Worm (Caenorhabditis elegans) whole organism, L4 larva: ENCODE measurements around the gene K09E2.3.
A peak's percentile ranks its signal among the peaks of the same experiment; 100 is the strongest.

Source experiments
- F10B5.3 ChIP-seq: sonication (generic microtip); optimal IDR thresholded peaks from 2 replicates; lab custom pipeline; 2016; ENCODE audit warnings: mild to moderate bottlenecking, missing genetic modification characterization, missing compliant biosample characterization
- F37D6.2 ChIP-seq: sonication (generic microtip); optimal IDR thresholded peaks from 2 replicates; lab custom pipeline; 2016; ENCODE audit warnings: mild to moderate bottlenecking, missing genetic modification characterization, missing compliant biosample characterization
- F44E2.7 ChIP-seq: fragments of 200-800 bp; sonication (Bioruptor generic); IDR thresholded peaks from 2 replicates; pipeline ENCODE4 v2.1.2; 2022; ENCODE audit warnings: missing genetic modification characterization, missing compliant biosample characterization
- F49E8.2 ChIP-seq: sonication (generic microtip); optimal IDR thresholded peaks from 2 replicates; lab custom pipeline; 2016; ENCODE audit warnings: missing compliant biosample characterization, mild to moderate bottlenecking, missing genetic modification characterization, borderline replicate concordance
- T20F7.1 ChIP-seq: fragments of 200-800 bp; sonication (Bioruptor generic); optimal IDR thresholded peaks from 2 replicates; lab custom pipeline; 2018; ENCODE audit warnings: mild to moderate bottlenecking, missing genetic modification characterization, missing compliant biosample characterization
- ZK337.2 ChIP-seq: fragments of 200-800 bp; sonication (Bioruptor generic); IDR thresholded peaks from 2 replicates; pipeline ENCODE4 v1.3.6; 2022; ENCODE audit warnings: missing genetic modification reagents, missing genetic modification characterization, missing compliant biosample characterization
- arid-1 ChIP-seq: fragments of 200-800 bp; sonication (Bioruptor generic); conservative IDR thresholded peaks from 2 replicates; pipeline ENCODE4 v1.3.6; 2022; ENCODE audit warnings: missing genetic modification reagents, missing genetic modification characterization, missing compliant biosample characterization
- ceh-28 ChIP-seq: fragments of 150-350 bp; optimal IDR thresholded peaks from 2 replicates; lab custom pipeline; 2014; ENCODE audit warnings: missing biosample characterization, missing genetic modification reagents, missing genetic modification characterization
- ceh-44 ChIP-seq: fragments of 200-800 bp; sonication (Bioruptor generic); IDR thresholded peaks from 2 replicates; pipeline ENCODE4 v1.3.6; 2022; ENCODE audit warnings: missing genetic modification reagents, missing genetic modification characterization, missing compliant biosample characterization
- ceh-62 ChIP-seq: sonication (generic microtip); optimal IDR thresholded peaks from 2 replicates; lab custom pipeline; 2017; ENCODE audit warnings: missing biosample characterization, missing genetic modification characterization
- daf-19 ChIP-seq: fragments of 200-800 bp; sonication (Bioruptor generic); conservative IDR thresholded peaks from 2 replicates; pipeline ENCODE4 v1.3.6; 2022; ENCODE audit warnings: missing genetic modification characterization, missing compliant biosample characterization
- dmd-6 ChIP-seq: fragments of 200-800 bp; sonication (Bioruptor generic); IDR thresholded peaks from 2 replicates; pipeline ENCODE4 v1.3.6; 2022; ENCODE audit warnings: missing genetic modification reagents, missing genetic modification characterization, missing compliant biosample characterization
- dpl-1 ChIP-seq: fragments of 150-350 bp; optimal IDR thresholded peaks from 2 replicates; lab custom pipeline; 2014; ENCODE audit warnings: missing biosample characterization, missing genetic modification reagents, missing genetic modification characterization
- duxl-1 ChIP-seq: sonication (generic microtip); optimal IDR thresholded peaks from 2 replicates; lab custom pipeline; 2016; ENCODE audit warnings: mild to moderate bottlenecking, missing genetic modification characterization, moderate library complexity, missing compliant biosample characterization; ENCODE audit not compliant: poor library complexity
- dve-1 ChIP-seq: sonication (generic microtip); optimal IDR thresholded peaks from 2 replicates; lab custom pipeline; 2017; ENCODE audit warnings: antibody characterized with exemption, mild to moderate bottlenecking, missing genetic modification characterization, missing compliant biosample characterization; ENCODE audit not compliant: insufficient read depth
- egl-43 ChIP-seq: fragments of 200-800 bp; sonication (Bioruptor generic); IDR thresholded peaks from 2 replicates; pipeline ENCODE4 v1.3.6; 2022; ENCODE audit warnings: missing genetic modification reagents, missing genetic modification characterization, missing compliant biosample characterization
- fos-1 ChIP-seq: fragments of 150-350 bp; optimal IDR thresholded peaks from 2 replicates; lab custom pipeline; 2014; ENCODE audit warnings: missing biosample characterization, missing genetic modification characterization
- hlh-30 ChIP-seq: sonication (generic microtip); optimal IDR thresholded peaks from 2 replicates; lab custom pipeline; 2017; ENCODE audit warnings: antibody characterized with exemption, mild to moderate bottlenecking, missing genetic modification characterization, missing compliant biosample characterization; ENCODE audit not compliant: insufficient read depth
- lim-7 ChIP-seq: fragments of 200-800 bp; sonication (Bioruptor generic); IDR thresholded peaks from 2 replicates; pipeline ENCODE4 v1.3.6; 2022; ENCODE audit warnings: missing genetic modification characterization, missing compliant biosample characterization
- lin-1 ChIP-seq: fragments of 200-800 bp; sonication (Bioruptor generic); IDR thresholded peaks from 2 replicates; pipeline ENCODE4 v1.3.6; 2022; ENCODE audit warnings: missing genetic modification reagents, missing genetic modification characterization, missing compliant biosample characterization
- lin-29 ChIP-seq: fragments of 200-800 bp; sonication (Bioruptor generic); IDR thresholded peaks from 2 replicates; pipeline ENCODE4 v1.3.6; 2022; ENCODE audit warnings: missing genetic modification reagents, missing genetic modification characterization, missing compliant biosample characterization
- lin-38 ChIP-seq: fragments of 200-800 bp; sonication (Bioruptor generic); IDR thresholded peaks from 2 replicates; pipeline ENCODE4 v1.3.6; 2022; ENCODE audit warnings: missing genetic modification reagents, missing genetic modification characterization, missing compliant biosample characterization
- lir-3 ChIP-seq: sonication (generic microtip); optimal IDR thresholded peaks from 2 replicates; lab custom pipeline; 2016; ENCODE audit warnings: mild to moderate bottlenecking, missing genetic modification characterization, missing compliant biosample characterization
- nhr-102 ChIP-seq: sonication (generic microtip); optimal IDR thresholded peaks from 2 replicates; lab custom pipeline; 2016; ENCODE audit warnings: mild to moderate bottlenecking, missing genetic modification characterization, moderate library complexity, missing compliant biosample characterization
- nhr-41 ChIP-seq: fragments of 200-800 bp; sonication (Bioruptor generic); IDR thresholded peaks from 2 replicates; pipeline ENCODE4 v1.3.6; 2022; ENCODE audit warnings: missing genetic modification reagents, missing genetic modification characterization, missing compliant biosample characterization
- nhr-42 ChIP-seq: fragments of 200-800 bp; sonication (Bioruptor generic); IDR thresholded peaks from 2 replicates; pipeline ENCODE4 v1.3.6; 2022; ENCODE audit warnings: missing genetic modification characterization, missing compliant biosample characterization
- nhr-48 ChIP-seq: sonication (generic microtip); optimal IDR thresholded peaks from 2 replicates; lab custom pipeline; 2016; ENCODE audit warnings: mild to moderate bottlenecking, missing genetic modification characterization, missing compliant biosample characterization
- nhr-6 ChIP-seq: fragments of 150-350 bp; optimal IDR thresholded peaks from 2 replicates; lab custom pipeline; 2014; ENCODE audit warnings: missing biosample characterization, missing genetic modification characterization
- nhr-77 ChIP-seq: fragments of 150-350 bp; optimal IDR thresholded peaks from 2 replicates; lab custom pipeline; 2014; ENCODE audit warnings: missing biosample characterization, missing genetic modification characterization
- php-3 ChIP-seq: fragments of 200-800 bp; sonication (Bioruptor generic); IDR thresholded peaks from 2 replicates; pipeline ENCODE4 v1.3.6; 2022; ENCODE audit warnings: missing genetic modification reagents, missing genetic modification characterization, missing compliant biosample characterization
- saeg-2 ChIP-seq: fragments of 200-800 bp; sonication (Bioruptor generic); IDR thresholded peaks from 2 replicates; pipeline ENCODE4 v1.3.6; 2022; ENCODE audit warnings: missing genetic modification reagents, missing genetic modification characterization, missing compliant biosample characterization
- sdz-12 ChIP-seq: fragments of 200-800 bp; sonication (Bioruptor generic); optimal IDR thresholded peaks from 2 replicates; lab custom pipeline; 2018; ENCODE audit warnings: mild to moderate bottlenecking, missing genetic modification characterization, missing compliant biosample characterization
- skn-1 ChIP-seq: fragments of 150-350 bp; optimal IDR thresholded peaks from 2 replicates; lab custom pipeline; 2014; ENCODE audit warnings: missing biosample characterization, missing genetic modification characterization
- spr-1 ChIP-seq: sonication (generic microtip); optimal IDR thresholded peaks from 2 replicates; lab custom pipeline; 2016; ENCODE audit warnings: mild to moderate bottlenecking, missing genetic modification characterization, missing compliant biosample characterization
- spr-3 ChIP-seq: fragments of 200-800 bp; sonication (Bioruptor generic); optimal IDR thresholded peaks from 2 replicates; lab custom pipeline; 2018; ENCODE audit warnings: mild to moderate bottlenecking, missing genetic modification characterization, missing compliant biosample characterization
- unc-130 ChIP-seq: sonication (generic microtip); optimal IDR thresholded peaks from 2 replicates; lab custom pipeline; 2016; ENCODE audit warnings: missing genetic modification reagents, missing genetic modification characterization, missing compliant biosample characterization
- unc-62 ChIP-seq, 3 experiments: fragments of 150-350 bp in 1 of 3; sonication (generic microtip); optimal IDR thresholded peaks in 2 of 3; peaks in 1 of 3; 1 replicate in 1 of 3; 2 replicates in 2 of 3; lab custom pipeline; 2014 to 2017; ENCODE audit warnings: missing biosample characterization in 3 of 3, missing genetic modification characterization in 3 of 3, missing genetic modification reagents in 3 of 3, missing genotype in 1 of 3
- zip-2 ChIP-seq: fragments of 150-350 bp; optimal IDR thresholded peaks from 2 replicates; lab custom pipeline; 2014; ENCODE audit warnings: missing biosample characterization, missing genetic modification characterization
- ztf-7 ChIP-seq: fragments of 150-350 bp; optimal IDR thresholded peaks from 2 replicates; lab custom pipeline; 2014; ENCODE audit warnings: missing biosample characterization, missing genetic modification characterization

K09E2.3 gene

DNA sequence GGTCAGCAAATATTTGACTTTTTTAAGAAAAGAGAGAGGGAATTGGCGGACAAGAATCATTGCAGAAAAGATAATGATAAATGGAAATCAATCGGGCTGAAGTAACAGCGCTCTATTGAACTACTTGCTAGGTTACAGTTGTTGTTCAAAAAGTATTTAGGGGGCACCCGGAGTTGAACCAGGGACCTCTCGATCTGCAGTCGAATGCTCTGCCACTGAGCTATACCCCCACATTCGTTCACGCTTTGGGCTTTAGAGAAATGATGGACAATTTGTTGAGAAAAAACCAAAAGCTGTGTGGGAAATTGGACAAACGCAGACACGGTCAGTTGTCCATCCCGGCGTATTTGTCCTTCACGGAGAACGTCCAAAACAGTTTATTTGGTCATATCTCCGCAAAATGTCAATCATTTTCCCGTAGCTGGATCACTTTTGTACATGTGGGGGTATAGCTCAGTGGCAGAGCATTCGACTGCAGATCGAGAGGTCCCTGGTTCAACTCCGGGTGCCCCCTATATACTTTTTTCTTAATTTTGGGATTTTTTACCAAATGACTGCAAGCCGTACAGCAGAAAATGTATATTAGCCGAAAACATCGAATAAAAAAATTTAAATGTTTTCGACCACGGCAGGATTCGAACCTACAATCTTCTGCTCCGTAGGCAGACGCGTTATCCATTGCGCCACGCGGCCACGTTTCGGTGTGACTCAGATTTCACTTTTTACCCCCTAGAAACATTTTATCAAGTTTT lies 48.9 kb upstream of the K09E2.3 start (continued):
- TF ChIP-seq lin-1 (GFP tag; lab: Robert Waterston, UW) (no peak), nhr-42 (GFP tag; lab: Robert Waterston, UW) (0 out of 2 replicates have a peak, but pooled peaks have one; percentile 11), nhr-6 (tag; lab: Kevin White, UChicago) (peak; percentile 5), ceh-28 (tag; lab: Kevin White, UChicago) (no peak), egl-43 (GFP tag; lab: Robert Waterston, UW) (peak; percentile 89), saeg-2 (GFP tag; lab: Robert Waterston, UW) (no peak), duxl-1 (tag; lab: Kevin White, UChicago) (peak; percentile 74), nhr-102 (tag; lab: Kevin White, UChicago) (peak; percentile 55), daf-19 (GFP tag; lab: Robert Waterston, UW) (peak; percentile 72; the same call in 1 of the 2 replicates), unc-62 (GFP tag; optimal IDR thresholded peaks at IDR 0.05 in 1 of 2; lab: Kevin White, UChicago) (no peak), unc-62 (tag; optimal IDR thresholded peaks at IDR 0.05; lab: Kevin White, UChicago) (no peak), F37D6.2 (tag; lab: Kevin White, UChicago) (peak; percentile 1), arid-1 (peak; percentile 71), skn-1 (no peak), lim-7 (GFP tag; lab: Robert Waterston, UW) (peak; percentile 78), dpl-1 (GFP tag; lab: Kevin White, UChicago) (peak; percentile 3), T20F7.1 (GFP tag; lab: Kevin White, UChicago) (peak; percentile 44), fos-1 (tag; lab: Kevin White, UChicago) (no peak), nhr-48 (peak; percentile 12), ceh-62 (no peak), dve-1 (tag; lab: Kevin White, UChicago) (peak; percentile 64), ztf-7 (peak; percentile 15), nhr-41 (GFP tag; lab: Robert Waterston, UW) (peak; percentile 48), F10B5.3 (tag; lab: Kevin White, UChicago) (peak; percentile 45), F44E2.7 (GFP tag; lab: Robert Waterston, UW) (peak; percentile 57; the same call in 1 of the 2 replicates), spr-1 (peak; percentile 73), sdz-12 (GFP tag; lab: Kevin White, UChicago) (peak; percentile 15), php-3 (0 out of 2 replicates have a peak, but pooled peaks have one; percentile 35), zip-2 (peak; percentile 24), spr-3 (GFP tag; lab: Kevin White, UChicago) (peak; percentile 22), dmd-6 (GFP tag; lab: Robert Waterston, UW) (peak; percentile 34), lir-3 (tag; lab: Kevin White, UChicago) (peak; percentile 55), unc-130 (GFP tag; lab: Kevin White, UChicago) (peak; percentile 2), nhr-77 (tag; lab: Kevin White, UChicago) (peak; percentile 14), lin-38 (GFP tag; lab: Robert Waterston, UW) (peak; percentile 79), lin-29 (GFP tag; lab: Robert Waterston, UW) (no peak), F49E8.2 (tag; lab: Kevin White, UChicago) (peak; percentile 32), ZK337.2 (GFP tag; lab: Robert Waterston, UW) (no peak)

DNA sequence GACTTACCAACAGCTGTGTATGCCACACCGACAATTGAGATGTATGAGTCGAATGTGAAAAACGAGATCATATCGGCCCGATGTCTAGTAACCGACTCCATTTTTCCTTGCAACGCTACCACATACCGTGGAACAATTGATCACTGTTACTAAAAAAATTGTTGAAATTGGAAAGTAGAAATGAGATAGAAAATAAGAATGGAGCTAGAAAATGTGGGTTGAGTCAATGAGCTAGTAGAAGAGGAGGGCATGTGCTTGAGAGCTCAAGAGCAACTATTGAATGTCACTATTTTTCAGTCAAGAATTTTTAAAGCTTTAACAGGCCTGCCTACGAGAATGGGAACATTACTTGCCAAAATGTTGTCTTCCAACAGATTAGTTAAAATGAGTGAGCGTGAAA lies 47.8 kb upstream of the K09E2.3 start, which contains the start of gene K01A12.3:
TSS of gene K01A12.3 (minus strand) at position 101 of the 400 bp plus-strand sequence.
- peak in 1 of 2 experiments; percentile 12 for TF ChIP-seq unc-62 (GFP tag; optimal IDR thresholded peaks at IDR 0.05 in 1 of 2; lab: Kevin White, UChicago)
- no peak for TF ChIP-seq unc-62 (tag; optimal IDR thresholded peaks at IDR 0.05; lab: Kevin White, UChicago)
- TF ChIP-seq nhr-41 (GFP tag; lab: Robert Waterston, UW) = no peak
- no peak for TF ChIP-seq ceh-44 (GFP tag; lab: Robert Waterston, UW)
- TF ChIP-seq hlh-30 (tag; lab: Kevin White, UChicago) = no peak
